Worm (Caenorhabditis elegans): ENCODE measurements around the gene ced-9.

ced-9 gene

DNA sequence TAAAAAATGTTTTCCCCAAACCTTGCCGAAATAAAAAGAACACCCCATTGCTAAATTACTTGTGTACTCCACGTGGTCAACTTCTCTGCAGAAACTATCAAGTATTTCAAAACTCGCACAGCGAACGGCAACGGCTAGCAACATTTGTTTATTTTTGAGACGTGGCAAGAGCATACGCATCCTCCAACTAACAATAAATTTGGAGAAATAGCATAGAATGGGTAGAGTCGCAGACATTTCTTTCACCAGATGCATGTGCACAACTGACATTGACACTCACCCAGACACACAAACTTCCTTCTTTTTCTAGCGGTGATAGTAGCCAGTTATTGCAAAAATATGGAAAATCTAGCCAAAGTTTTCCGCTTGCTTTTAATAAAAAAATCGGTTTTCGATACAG is 44.7 kb downstream of the ced-9 start:
- TF ChIP-seq pes-1 (GFP tag; IDR thresholded peaks at IDR 0.05) (no peak), hnd-1 (tag; optimal IDR thresholded peaks at IDR 0.05) (no peak), ceh-36 (tag; optimal IDR thresholded peaks at IDR 0.05) (no peak), ets-7 (tag; optimal IDR thresholded peaks at IDR 0.05) (no peak), scrt-1 (GFP tag; IDR thresholded peaks at IDR 0.05) (no peak), ama-1 (optimal IDR thresholded peaks at IDR 0.05) (no peak), hmbx-1 (tag; optimal IDR thresholded peaks at IDR 0.05) (no peak), F13C5.2 (tag; optimal IDR thresholded peaks at IDR 0.05) (no peak), sea-1 (GFP tag; conservative IDR thresholded peaks at IDR 0.05) (no peak), aly-1 (tag; optimal IDR thresholded peaks at IDR 0.05) (no peak), tbx-11 (GFP tag; IDR thresholded peaks at IDR 0.05) (no peak), hmg-4 (GFP tag; optimal IDR thresholded peaks at IDR 0.05) (no peak), flt-1 (GFP tag; IDR thresholded peaks at IDR 0.05) (no peak), tra-4 (tag; optimal IDR thresholded peaks at IDR 0.05) (no peak)

DNA sequence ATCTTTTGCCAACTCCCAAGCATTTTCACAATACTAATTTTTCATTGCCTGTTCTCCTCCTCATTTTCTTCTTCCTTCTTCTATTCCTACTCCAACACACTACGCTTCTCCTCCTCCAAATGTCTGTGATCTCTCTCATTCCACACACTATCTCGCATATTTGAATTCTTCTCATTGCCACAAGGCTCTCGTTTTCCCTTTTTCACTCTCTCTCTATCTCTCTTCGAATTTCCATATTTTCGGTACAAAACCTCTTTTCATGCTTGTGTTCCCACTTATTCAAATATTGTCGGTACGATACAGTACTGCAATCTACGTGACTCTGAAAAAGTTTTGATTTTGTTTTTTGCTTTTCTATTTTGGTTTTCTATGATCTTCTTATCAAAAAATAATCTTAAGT is 45.7 kb downstream of the ced-9 start:
- TF ChIP-seq tbx-11 (GFP tag; IDR thresholded peaks at IDR 0.05) (no peak), hmg-4 (GFP tag; optimal IDR thresholded peaks at IDR 0.05) (no peak), hnd-1 (tag; optimal IDR thresholded peaks at IDR 0.05) (no peak), ets-7 (tag; optimal IDR thresholded peaks at IDR 0.05) (no peak), pes-1 (GFP tag; IDR thresholded peaks at IDR 0.05) (no peak), F13C5.2 (tag; optimal IDR thresholded peaks at IDR 0.05) (no peak), ama-1 (optimal IDR thresholded peaks at IDR 0.05) (no peak), aly-1 (tag; optimal IDR thresholded peaks at IDR 0.05) (no peak), ceh-36 (tag; optimal IDR thresholded peaks at IDR 0.05) (no peak)

DNA sequence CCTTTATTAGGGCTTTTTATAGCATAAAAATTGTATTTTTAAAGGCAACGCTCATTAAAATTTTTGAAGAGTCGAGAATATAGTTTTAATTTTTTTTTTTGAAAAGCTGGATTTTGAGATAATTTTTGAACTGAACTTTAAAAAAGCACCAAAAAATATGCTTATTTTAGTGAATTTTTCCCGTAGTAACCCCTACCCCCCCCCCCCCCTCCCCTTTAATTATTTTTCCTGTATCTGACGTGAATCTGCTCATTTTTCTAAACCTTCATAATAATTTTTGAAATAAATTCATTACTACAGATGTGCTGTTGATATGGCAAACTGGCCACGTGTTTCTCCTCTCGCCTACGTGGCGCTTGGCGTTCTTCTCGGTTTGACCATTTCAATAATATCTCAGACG is 46.5 kb downstream of the ced-9 start, which contains the start of gene C38H2.2:
TSS of gene C38H2.2 (plus strand) at position 301 of the 400 bp plus-strand sequence.
- no peak for TF ChIP-seq ceh-36 (tag; optimal IDR thresholded peaks at IDR 0.05)
- TF ChIP-seq sea-1 (GFP tag; conservative IDR thresholded peaks at IDR 0.05) = no peak
- TF ChIP-seq ets-7 (tag; optimal IDR thresholded peaks at IDR 0.05) = no peak

DNA sequence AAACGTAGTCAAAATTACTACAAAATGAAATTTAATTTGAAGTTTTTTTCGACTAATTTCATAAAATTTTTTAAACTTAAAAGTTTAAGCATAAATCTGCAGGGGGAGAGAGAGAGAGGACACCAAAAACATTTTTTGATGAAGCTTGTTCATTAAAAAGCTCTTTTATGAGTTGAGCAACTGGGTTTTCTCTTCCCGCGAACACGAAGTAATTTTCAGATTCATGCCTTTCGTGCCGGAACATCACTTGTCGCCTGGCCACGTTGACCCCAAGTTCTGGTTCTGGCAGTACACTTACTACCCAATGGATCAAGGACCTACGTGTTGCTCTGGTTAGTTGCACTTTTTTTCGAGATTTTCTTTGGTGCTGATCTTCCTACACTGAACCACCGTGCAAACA is 48.8 kb downstream of the ced-9 start:
- TF ChIP-seq ceh-13 (GFP tag; optimal IDR thresholded peaks at IDR 0.05) = no peak
- no peak for TF ChIP-seq tbx-37 (GFP tag; conservative IDR thresholded peaks at IDR 0.05)
- no peak for TF ChIP-seq F13C5.2 (tag; optimal IDR thresholded peaks at IDR 0.05)
- TF ChIP-seq tra-4 (tag; optimal IDR thresholded peaks at IDR 0.05) = no peak
- TF ChIP-seq aly-1 (tag; optimal IDR thresholded peaks at IDR 0.05) = no peak
- TF ChIP-seq B0310.2 (tag; optimal IDR thresholded peaks at IDR 0.05) = no peak
- no peak for TF ChIP-seq ceh-36 (tag; optimal IDR thresholded peaks at IDR 0.05)
- no peak for TF ChIP-seq hnd-1 (tag; optimal IDR thresholded peaks at IDR 0.05)

DNA sequence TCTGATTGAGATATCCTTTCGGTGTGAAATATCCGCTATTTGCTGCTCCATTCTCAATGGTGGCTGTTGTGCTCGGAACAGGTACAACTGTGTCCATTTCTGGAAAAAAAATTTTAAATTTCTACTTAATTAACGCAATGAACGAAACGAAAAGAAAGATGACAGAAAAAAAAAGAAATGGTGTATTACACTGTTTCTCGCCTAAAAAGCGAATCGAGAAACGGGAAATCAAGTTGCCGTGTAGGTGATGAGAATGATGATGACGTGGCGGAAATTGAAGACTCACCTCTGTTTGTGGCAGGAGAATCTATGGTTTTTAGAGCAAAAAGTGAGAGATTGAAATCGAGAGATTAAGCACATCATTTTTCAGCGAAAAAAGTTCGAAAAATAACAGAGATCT is 51.5 kb downstream of the ced-9 start, which contains the start of gene C38H2.3:
TSS of gene C38H2.3 (minus strand) at position 101 of the 400 bp plus-strand sequence.
- TF ChIP-seq aly-1 (tag; optimal IDR thresholded peaks at IDR 0.05) = no peak
- TF ChIP-seq ama-1 (optimal IDR thresholded peaks at IDR 0.05) = no peak
- TF ChIP-seq tbx-37 (GFP tag; conservative IDR thresholded peaks at IDR 0.05) = no peak
- TF ChIP-seq B0310.2 (tag; optimal IDR thresholded peaks at IDR 0.05) = no peak
- no peak for TF ChIP-seq ceh-13 (GFP tag; optimal IDR thresholded peaks at IDR 0.05)
- no peak for TF ChIP-seq ets-7 (tag; optimal IDR thresholded peaks at IDR 0.05)
- no peak for TF ChIP-seq ceh-36 (tag; optimal IDR thresholded peaks at IDR 0.05)
- TF ChIP-seq tbx-11 (GFP tag; IDR thresholded peaks at IDR 0.05) = no peak
- no peak for TF ChIP-seq scrt-1 (GFP tag; IDR thresholded peaks at IDR 0.05)
- no peak for TF ChIP-seq sea-1 (GFP tag; conservative IDR thresholded peaks at IDR 0.05)
- no peak for TF ChIP-seq hmg-4 (GFP tag; optimal IDR thresholded peaks at IDR 0.05)
